Worm (Caenorhabditis elegans): ENCODE data around the gene F54C8.7.

F54C8.7 gene

DNA sequence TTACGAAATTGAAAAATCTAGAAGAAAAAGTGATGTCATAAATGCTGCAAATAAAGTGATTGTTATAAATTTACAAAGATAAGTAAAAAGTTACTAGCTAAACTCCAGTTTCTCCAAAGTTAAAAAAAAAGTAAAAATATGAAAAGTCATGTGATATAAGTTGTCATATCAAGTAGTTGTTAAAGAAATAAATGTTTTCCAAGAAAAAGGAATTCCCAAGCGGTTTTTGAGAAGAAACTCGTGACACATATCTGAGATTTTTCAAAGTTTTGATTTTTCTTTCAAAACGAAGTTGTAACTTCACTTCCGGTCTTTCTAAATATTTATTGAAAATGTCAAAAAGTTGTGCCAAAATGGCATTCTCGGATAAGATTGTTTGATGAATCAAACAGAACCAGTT, 47.2 kb upstream of the F54C8.7 start:
- TF ChIP-seq zip-4 (GFP tag; optimal IDR thresholded peaks at IDR 0.05) (no peak), nhr-71 (tag; optimal IDR thresholded peaks at IDR 0.05) (peak; percentile 56), lin-14 (GFP tag; optimal IDR thresholded peaks at IDR 0.05) (peak; percentile 59), nhr-19 (GFP tag; conservative IDR thresholded peaks at IDR 0.05) (peak; percentile 8; the same call in 1 of the 2 replicates), lin-13 (GFP tag; optimal IDR thresholded peaks at IDR 0.05) (no peak), nhr-12 (tag; optimal IDR thresholded peaks at IDR 0.05) (no peak), efl-1 (optimal IDR thresholded peaks at IDR 0.05) (no peak), efl-1 (GFP tag; optimal IDR thresholded peaks at IDR 0.05 in 1 of 2) (no peak), ceh-63 (GFP tag; optimal IDR thresholded peaks at IDR 0.05) (no peak), irx-1 (tag; optimal IDR thresholded peaks at IDR 0.05) (no peak), isw-1 (GFP tag; IDR thresholded peaks at IDR 0.05) (no peak), fkh-10 (GFP tag; optimal IDR thresholded peaks at IDR 0.05) (no peak), dpl-1 (GFP tag; optimal IDR thresholded peaks at IDR 0.05) (no peak), ceh-8 (GFP tag; optimal IDR thresholded peaks at IDR 0.05) (no peak), ces-1 (GFP tag; optimal IDR thresholded peaks at IDR 0.05) (no peak), nhr-237 (tag; optimal IDR thresholded peaks at IDR 0.05) (no peak), sptf-1 (tag; optimal IDR thresholded peaks at IDR 0.05) (no peak), pax-3 (tag; optimal IDR thresholded peaks at IDR 0.05) (no peak), efl-3 (GFP tag; optimal IDR thresholded peaks at IDR 0.05) (no peak), elt-2 (tag; optimal IDR thresholded peaks at IDR 0.05) (no peak), ceh-90 (tag; optimal IDR thresholded peaks at IDR 0.05) (no peak), hpl-2 (GFP tag; optimal IDR thresholded peaks at IDR 0.05) (no peak), F16B12.6 (tag; optimal IDR thresholded peaks at IDR 0.05) (no peak), egl-27 (tag; optimal IDR thresholded peaks at IDR 0.05) (no peak), tbx-2 (tag; optimal IDR thresholded peaks at IDR 0.05) (no peak), nhr-28 (tag; optimal IDR thresholded peaks at IDR 0.05) (no peak), unc-30 (tag; optimal IDR thresholded peaks at IDR 0.05) (no peak), nhr-85 (tag) (peak; percentile 38), lir-3 (tag; optimal IDR thresholded peaks at IDR 0.05; ENCODE audit: poor library complexity) (no peak), swsn-7 (tag; optimal IDR thresholded peaks at IDR 0.05) (peak; percentile 16), vab-15 (tag; optimal IDR thresholded peaks at IDR 0.05) (no peak), grh-1 (GFP tag; IDR thresholded peaks at IDR 0.05) (no peak), rnt-1 (tag; optimal IDR thresholded peaks at IDR 0.05) (no peak), hlh-17 (GFP tag; optimal IDR thresholded peaks at IDR 0.05; ENCODE audit: borderline replicate concordance) (no peak), fkh-8 (tag; optimal IDR thresholded peaks at IDR 0.05) (peak; percentile 11), nhr-11 (tag; optimal IDR thresholded peaks at IDR 0.05) (no peak), xbp-1 (tag; optimal IDR thresholded peaks at IDR 0.05) (no peak), ceh-88 (GFP tag; IDR thresholded peaks at IDR 0.05) (no peak), fos-1 (tag; optimal IDR thresholded peaks at IDR 0.05) (no peak), mep-1 (tag; optimal IDR thresholded peaks at IDR 0.05) (no peak), skn-1 (tag; optimal IDR thresholded peaks at IDR 0.05) (no peak), elt-3 (tag; optimal IDR thresholded peaks at IDR 0.05) (no peak), snpc-4 (tag; optimal IDR thresholded peaks at IDR 0.05) (no peak), aly-2 (tag; optimal IDR thresholded peaks at IDR 0.05) (no peak), mdl-1 (tag; optimal IDR thresholded peaks at IDR 0.05) (no peak), ets-5 (GFP tag; IDR thresholded peaks at IDR 0.05) (no peak), sox-4 (tag; optimal IDR thresholded peaks at IDR 0.05) (no peak), lsy-2 (tag; optimal IDR thresholded peaks at IDR 0.05) (peak; percentile 31 to 35), unc-62 (GFP tag; optimal IDR thresholded peaks at IDR 0.05) (no peak), Y116A8C.19 (tag; optimal IDR thresholded peaks at IDR 0.05; ENCODE audit: borderline replicate concordance) (no peak), dsc-1 (tag; optimal IDR thresholded peaks at IDR 0.05) (no peak), C16A3.4 (tag; optimal IDR thresholded peaks at IDR 0.05) (no peak), sup-37 (GFP tag; optimal IDR thresholded peaks at IDR 0.05) (no peak), lin-39 (tag; optimal IDR thresholded peaks at IDR 0.05) (peak; percentile 52)
